Worm (Caenorhabditis elegans) whole organism, L4/young adult: ENCODE results near the gene pap-1.

Experiments used
- W03F9.2 ChIP-seq: fragments of 150-350 bp; optimal IDR thresholded peaks from 2 replicates; lab custom pipeline; 2014; ENCODE audit warnings: missing biosample characterization, missing genetic modification characterization
- dao-5 ChIP-seq: sonication (generic microtip); optimal IDR thresholded peaks from 2 replicates; lab custom pipeline; 2016; ENCODE audit warnings: missing genotype, missing genetic modification characterization, moderate library complexity, missing compliant biosample characterization
- him-1 ChIP-seq: sonication (generic microtip); optimal IDR thresholded peaks from 2 replicates; lab custom pipeline; 2016; ENCODE audit warnings: missing genotype, missing genetic modification reagents, missing genetic modification characterization, missing compliant biosample characterization

DNA sequence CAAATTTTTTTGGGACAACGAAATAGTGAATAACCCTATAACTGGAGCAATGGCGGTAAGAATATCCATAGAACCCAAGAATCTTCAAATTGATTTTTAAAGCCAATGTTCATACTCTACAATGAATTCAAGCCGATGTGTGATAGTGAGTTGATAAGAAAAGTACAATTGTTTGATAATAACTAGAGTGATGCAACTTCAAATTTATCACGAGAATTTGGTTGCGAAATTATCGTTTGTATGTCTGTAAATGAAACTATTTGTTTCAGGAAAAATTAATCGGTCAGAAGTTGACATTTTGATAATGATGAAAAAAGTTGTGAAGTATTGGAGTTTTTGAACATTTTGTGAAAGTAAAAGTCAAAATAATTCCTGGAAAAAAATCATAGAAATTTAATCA lies 42.5 kb upstream of the pap-1 start:
- TF ChIP-seq him-1, result no peak
- no peak for TF ChIP-seq W03F9.2
- TF ChIP-seq dao-5 (tag; lab: Kevin White, UChicago), result no peak
